Worm (Caenorhabditis elegans) whole organism, young adult: ENCODE data around the gene R05G9.1.

Experiments used
- B0019.2 ChIP-seq: fragments of 200-800 bp; sonication (Bioruptor generic); conservative IDR thresholded peaks from 2 replicates; pipeline ENCODE4 v1.3.6; 2022; ENCODE audit warnings: missing genetic modification reagents, missing genetic modification characterization, missing compliant biosample characterization
- B0261.1 ChIP-seq: sonication (generic microtip); optimal IDR thresholded peaks from 2 replicates; lab custom pipeline; 2016; ENCODE audit warnings: mild to moderate bottlenecking, missing genetic modification characterization, moderate library complexity, missing compliant biosample characterization
- F33H1.4 ChIP-seq: fragments of 200-800 bp; sonication (Bioruptor generic); IDR thresholded peaks from 2 replicates; pipeline ENCODE4 v1.3.6; 2022; ENCODE audit warnings: missing genetic modification reagents, missing genetic modification characterization, missing compliant biosample characterization
- F39B2.1 ChIP-seq: fragments of 200-800 bp; sonication (Bioruptor generic); IDR thresholded peaks from 2 replicates; pipeline ENCODE4 v1.3.6; 2022; ENCODE audit warnings: missing genetic modification reagents, missing genetic modification characterization, missing compliant biosample characterization
- F52B5.7 ChIP-seq: sonication (generic microtip); optimal IDR thresholded peaks from 2 replicates; lab custom pipeline; 2016; ENCODE audit warnings: mild to moderate bottlenecking, missing genetic modification characterization, missing compliant biosample characterization
- Y53F4B.3 ChIP-seq: fragments of 200-800 bp; sonication (Bioruptor generic); IDR thresholded peaks from 2 replicates; pipeline ENCODE4 v1.3.6; 2022; ENCODE audit warnings: missing genetic modification reagents, missing genetic modification characterization, missing compliant biosample characterization
- Y56A3A.18 ChIP-seq: fragments of 200-800 bp; sonication (Bioruptor generic); IDR thresholded peaks from 2 replicates; pipeline ENCODE4 v1.3.6; 2022; ENCODE audit warnings: missing genetic modification reagents, missing genetic modification characterization, missing compliant biosample characterization
- Y79H2A.3 ChIP-seq: fragments of 200-800 bp; sonication (Bioruptor generic); conservative IDR thresholded peaks from 2 replicates; pipeline ENCODE4 v1.3.6; 2022; ENCODE audit warnings: missing genetic modification reagents, missing genetic modification characterization, missing compliant biosample characterization
- ZK185.1 ChIP-seq: sonication (generic microtip); optimal IDR thresholded peaks from 2 replicates; lab custom pipeline; 2016; ENCODE audit warnings: mild to moderate bottlenecking, missing genetic modification characterization, missing compliant biosample characterization; ENCODE audit not compliant: poor library complexity, severe bottlenecking
- ama-1 ChIP-seq, 3 experiments: fragments of 150-350 bp in 1 of 3; sonication (generic microtip) in 2 of 3; optimal IDR thresholded peaks; 2 replicates each; lab custom pipeline; 2014 to 2018; ENCODE audit warnings: missing biosample characterization in 2 of 3, missing genetic modification characterization in 2 of 3, missing genetic modification reagents in 2 of 3
- ceh-27 ChIP-seq: fragments of 200-800 bp; sonication (Bioruptor generic); optimal IDR thresholded peaks from 2 replicates; lab custom pipeline; 2018; ENCODE audit warnings: mild to moderate bottlenecking, missing genetic modification characterization, moderate library complexity, missing compliant biosample characterization
- ceh-40 ChIP-seq: fragments of 200-800 bp; sonication (Bioruptor generic); IDR thresholded peaks from 2 replicates; pipeline ENCODE4 v1.3.6; 2022; ENCODE audit warnings: missing genetic modification characterization, missing compliant biosample characterization
- dpff-1 ChIP-seq: sonication (generic microtip); optimal IDR thresholded peaks from 2 replicates; lab custom pipeline; 2017; ENCODE audit warnings: mild to moderate bottlenecking, missing genetic modification characterization, missing compliant biosample characterization
- efl-1 ChIP-seq: fragments of 150-350 bp; optimal IDR thresholded peaks from 2 replicates; lab custom pipeline; 2014; ENCODE audit warnings: missing biosample characterization, missing genetic modification reagents, missing genetic modification characterization
- ets-4 ChIP-seq: fragments of 200-800 bp; sonication (Bioruptor generic); optimal IDR thresholded peaks from 2 replicates; lab custom pipeline; 2018; ENCODE audit warnings: mild to moderate bottlenecking, missing genetic modification characterization, missing compliant biosample characterization
- fkh-3 ChIP-seq: sonication (generic microtip); optimal IDR thresholded peaks from 2 replicates; lab custom pipeline; 2016; ENCODE audit warnings: mild to moderate bottlenecking, missing genetic modification characterization, missing compliant biosample characterization
- gei-17 ChIP-seq: fragments of 200-800 bp; sonication (Bioruptor generic); optimal IDR thresholded peaks from 2 replicates; lab custom pipeline; 2018; ENCODE audit warnings: mild to moderate bottlenecking, missing genetic modification characterization, missing compliant biosample characterization
- hmg-1.2 ChIP-seq: fragments of 200-800 bp; sonication (Bioruptor generic); IDR thresholded peaks from 2 replicates; pipeline ENCODE4 v1.3.6; 2022; ENCODE audit warnings: missing genetic modification reagents, missing genetic modification characterization, missing compliant biosample characterization
- hsf-1 ChIP-seq: fragments of 200-800 bp; sonication (Bioruptor generic); IDR thresholded peaks from 2 replicates; pipeline ENCODE4 v1.3.6; 2022; ENCODE audit warnings: missing genetic modification reagents, missing genetic modification characterization, missing compliant biosample characterization
- lag-1 ChIP-seq: fragments of 200-800 bp; sonication (Bioruptor generic); IDR thresholded peaks from 2 replicates; pipeline ENCODE4 v1.3.6; 2022; ENCODE audit warnings: missing genetic modification reagents, missing genetic modification characterization, missing compliant biosample characterization
- lin-26 ChIP-seq: fragments of 200-800 bp; sonication (Bioruptor generic); IDR thresholded peaks from 2 replicates; pipeline ENCODE4 v1.3.6; 2022; ENCODE audit warnings: missing genetic modification reagents, missing genetic modification characterization, missing compliant biosample characterization
- lin-40 ChIP-seq: sonication (generic microtip); optimal IDR thresholded peaks from 2 replicates; lab custom pipeline; 2016; ENCODE audit warnings: missing genetic modification characterization, mild to moderate bottlenecking, missing compliant biosample characterization, missing genotype, missing genetic modification reagents
- lir-1 ChIP-seq: fragments of 200-800 bp; sonication (Bioruptor generic); conservative IDR thresholded peaks from 2 replicates; pipeline ENCODE4 v1.3.6; 2022; ENCODE audit warnings: missing genetic modification reagents, missing genetic modification characterization, missing compliant biosample characterization
- lsy-27 ChIP-seq: sonication (generic microtip); optimal IDR thresholded peaks from 2 replicates; lab custom pipeline; 2017; ENCODE audit warnings: missing genetic modification characterization, mild to moderate bottlenecking, missing compliant biosample characterization, antibody characterized with exemption, missing genotype, borderline replicate concordance; ENCODE audit not compliant: insufficient read depth
- madf-6 ChIP-seq: fragments of 200-800 bp; sonication (Bioruptor generic); IDR thresholded peaks from 2 replicates; pipeline ENCODE4 v1.3.6; 2022; ENCODE audit warnings: missing genetic modification reagents, missing genetic modification characterization, missing compliant biosample characterization
- madf-8 ChIP-seq: fragments of 200-800 bp; sonication (Bioruptor generic); conservative IDR thresholded peaks from 2 replicates; pipeline ENCODE4 v1.3.6; 2022; ENCODE audit warnings: missing genetic modification reagents, missing genetic modification characterization, missing compliant biosample characterization
- mel-28 ChIP-seq: sonication (generic microtip); optimal IDR thresholded peaks from 2 replicates; lab custom pipeline; 2016; ENCODE audit warnings: borderline replicate concordance, mild to moderate bottlenecking, missing genetic modification characterization, missing compliant biosample characterization
- nhr-80 ChIP-seq: sonication (generic microtip); optimal IDR thresholded peaks from 2 replicates; lab custom pipeline; 2016; ENCODE audit warnings: missing genetic modification characterization, missing compliant biosample characterization
- rec-8 ChIP-seq, 2 experiments: sonication (generic microtip); optimal IDR thresholded peaks; 2 replicates each; lab custom pipeline; 2016; ENCODE audit warnings: mild to moderate bottlenecking in 2 of 2, missing genetic modification characterization in 2 of 2, missing genetic modification reagents in 2 of 2, missing genotype in 2 of 2, missing biosample characterization in 1 of 2, missing compliant biosample characterization in 1 of 2, moderate library complexity in 1 of 2
- snpc-1.1 ChIP-seq: sonication (generic microtip); optimal IDR thresholded peaks from 2 replicates; lab custom pipeline; 2017; ENCODE audit warnings: missing genetic modification characterization, mild to moderate bottlenecking, missing compliant biosample characterization, antibody characterized with exemption, moderate library complexity, missing genotype, missing genetic modification reagents; ENCODE audit not compliant: insufficient read depth
- snpc-1.3 ChIP-seq: sonication (generic microtip); optimal IDR thresholded peaks from 2 replicates; lab custom pipeline; 2017; ENCODE audit warnings: missing genetic modification characterization, mild to moderate bottlenecking, missing compliant biosample characterization, antibody characterized with exemption, moderate library complexity, missing genotype, missing genetic modification reagents; ENCODE audit not compliant: insufficient read depth
- snpc-4 ChIP-seq, 5 experiments: fragments of 150-350 bp in 1 of 5; sonication (generic microtip) in 4 of 5; optimal IDR thresholded peaks; 2 replicates each; lab custom pipeline; 2014 to 2018; ENCODE audit warnings: missing genetic modification characterization in 5 of 5, missing biosample characterization in 3 of 5, antibody characterized with exemption in 2 of 5, mild to moderate bottlenecking in 2 of 5, missing compliant biosample characterization in 2 of 5, missing genotype in 2 of 5, moderate library complexity in 2 of 5, missing genetic modification reagents in 1 of 5
- somi-1 ChIP-seq: fragments of 200-800 bp; sonication (Bioruptor generic); optimal IDR thresholded peaks from 2 replicates; lab custom pipeline; 2018; ENCODE audit warnings: mild to moderate bottlenecking, missing genetic modification characterization, missing compliant biosample characterization
- zfh-2 ChIP-seq: fragments of 200-800 bp; sonication (Bioruptor generic); conservative IDR thresholded peaks from 2 replicates; pipeline ENCODE4 v1.3.6; 2022; ENCODE audit warnings: missing genetic modification reagents, missing genetic modification characterization, missing compliant biosample characterization
- ztf-22 ChIP-seq: fragments of 200-800 bp; sonication (Bioruptor generic); optimal IDR thresholded peaks from 2 replicates; lab custom pipeline; 2018; ENCODE audit warnings: mild to moderate bottlenecking, missing genetic modification characterization, moderate library complexity, missing compliant biosample characterization
- ztf-25 ChIP-seq: fragments of 200-800 bp; sonication (Bioruptor generic); IDR thresholded peaks from 2 replicates; pipeline ENCODE4 v1.3.6; 2022; ENCODE audit warnings: missing genetic modification reagents, missing genetic modification characterization, missing compliant biosample characterization

Gene R05G9.1

ce11 chrII:6500161-6500560, 2.8 kb upstream of the R05G9.1 start, which contains the start of gene R05G9.5:
Gene R05G9.5, minus strand, starts transcription at chrII:6500261.
- TF ChIP-seq ceh-40 (GFP tag; lab: Robert Waterston, UW), result no peak
- no peak for TF ChIP-seq zfh-2
- TF ChIP-seq nhr-80 (tag; lab: Kevin White, UChicago), result no peak
- no peak for TF ChIP-seq mel-28
- TF ChIP-seq dpff-1 (tag; lab: Kevin White, UChicago), result no peak
- TF ChIP-seq lsy-27 (tag; lab: Kevin White, UChicago), result no peak
- TF ChIP-seq rec-8 (tag; optimal IDR thresholded peaks at IDR 0.05; lab: Kevin White, UChicago), result no peak
- no peak for TF ChIP-seq hsf-1
- TF ChIP-seq lin-26 (GFP tag; lab: Robert Waterston, UW), result no peak
- TF ChIP-seq ztf-22 (GFP tag; lab: Kevin White, UChicago), result no peak
- no peak for TF ChIP-seq snpc-4 (GFP tag; optimal IDR thresholded peaks at IDR 0.05; lab: Kevin White, UChicago)
- no peak for TF ChIP-seq snpc-4 (tag; optimal IDR thresholded peaks at IDR 0.05; lab: Kevin White, UChicago)
- TF ChIP-seq lag-1 (GFP tag; lab: Robert Waterston, UW), result no peak
- no peak for TF ChIP-seq F52B5.7 (tag; lab: Kevin White, UChicago)
- no peak for TF ChIP-seq F39B2.1
- no peak for TF ChIP-seq gei-17 (GFP tag; lab: Kevin White, UChicago)

- TF ChIP-seq madf-8 (GFP tag; lab: Robert Waterston, UW) (peak; percentile 47), Y79H2A.3 (no peak), ceh-27 (GFP tag; lab: Kevin White, UChicago) (no peak), B0019.2 (GFP tag; lab: Robert Waterston, UW) (no peak), ZK185.1 (tag; lab: Kevin White, UChicago) (no peak), fkh-3 (no peak), efl-1 (peak; percentile 50), F33H1.4 (GFP tag; lab: Robert Waterston, UW) (0 out of 2 replicates have a peak, but pooled peaks have one; percentile 20), snpc-4 (GFP tag; optimal IDR thresholded peaks at IDR 0.05; lab: Kevin White, UChicago) (no peak), snpc-4 (tag; optimal IDR thresholded peaks at IDR 0.05; lab: Kevin White, UChicago) (no peak), hmg-1.2 (peak; percentile 27; the same call in 1 of the 2 replicates), madf-6 (GFP tag; lab: Robert Waterston, UW) (peak; percentile 86)
Observed at ce11 chrII:6501420-6501819, 1.5 kb upstream of the R05G9.1 start, which contains the start of gene R05G9.3. Gene R05G9.3, minus strand, starts transcription at chrII:6501520.

- TF ChIP-seq ztf-25 (GFP tag; lab: Robert Waterston, UW) (no peak), lir-1 (GFP tag; lab: Robert Waterston, UW) (no peak), Y56A3A.18 (GFP tag; lab: Robert Waterston, UW) (no peak), mel-28 (no peak), snpc-1.1 (tag; lab: Kevin White, UChicago) (no peak), ama-1 (optimal IDR thresholded peaks at IDR 0.05; lab: Kevin White, UChicago) (no peak), ama-1 (GFP tag; optimal IDR thresholded peaks at IDR 0.05; lab: Kevin White, UChicago) (no peak), ets-4 (GFP tag; lab: Kevin White, UChicago) (no peak)
- TF ChIP-seq, all 124 proteins: peak for 0
Observed at ce11 chrII:6513357-6513756, 10.4 kb downstream of the R05G9.1 start.

- no peak for TF ChIP-seq ets-4 (GFP tag; lab: Kevin White, UChicago)
- TF ChIP-seq B0261.1 (tag; lab: Kevin White, UChicago), result no peak
- TF ChIP-seq somi-1, result no peak
- TF ChIP-seq ztf-22 (GFP tag; lab: Kevin White, UChicago), result no peak
- no peak for TF ChIP-seq Y53F4B.3 (GFP tag; lab: Robert Waterston, UW)
- TF ChIP-seq ama-1 (optimal IDR thresholded peaks at IDR 0.05; lab: Kevin White, UChicago), result no peak
- TF ChIP-seq ama-1 (GFP tag; optimal IDR thresholded peaks at IDR 0.05; lab: Kevin White, UChicago), result no peak
- no peak for TF ChIP-seq snpc-1.3 (tag; lab: Kevin White, UChicago)
- TF ChIP-seq lin-40, result no peak
Observed at ce11 chrII:6513911-6514310, 10.9 kb downstream of the R05G9.1 start, which contains the start of gene R05G9R.1. Gene R05G9R.1, minus strand, starts transcription at chrII:6514011.
